Worm (Caenorhabditis elegans) whole organism, early embryonic: ENCODE results near the gene Y45F10C.2.

Experiments
- ama-1 ChIP-seq: fragments of 150-350 bp; optimal IDR thresholded peaks from 2 replicates; lab custom pipeline; 2014
- flt-1 ChIP-seq: fragments of 200-800 bp; sonication (Bioruptor generic); IDR thresholded peaks from 2 replicates; pipeline ENCODE4 v1.3.6; 2022; ENCODE audit warnings: missing genetic modification characterization, missing compliant biosample characterization
- tbx-11 ChIP-seq: fragments of 200-800 bp; sonication (Bioruptor generic); IDR thresholded peaks from 2 replicates; pipeline ENCODE4 v1.3.6; 2022; ENCODE audit warnings: missing genetic modification characterization, missing compliant biosample characterization

ce11 chrIV:13639027-13639426 lies 23.4 kb downstream of the Y45F10C.2 start, which contains the start of gene ugt-22:
- no peak for TF ChIP-seq tbx-11
- no peak for TF ChIP-seq flt-1 (GFP tag; lab: Robert Waterston, UW)
- no peak for TF ChIP-seq ama-1 (lab: Kevin White, UChicago)
